Worm (Caenorhabditis elegans) whole organism, young adult: Measurements from ENCODE around the gene best-23.

Experiments used
- ceh-58 ChIP-seq: fragments of 200-800 bp; sonication (Bioruptor generic); IDR thresholded peaks from 2 replicates; pipeline ENCODE4 v1.3.6; 2022; ENCODE audit warnings: missing genetic modification characterization, missing compliant biosample characterization
- unc-62 ChIP-seq: fragments of 150-350 bp; optimal IDR thresholded peaks from 2 replicates; lab custom pipeline; 2014; ENCODE audit warnings: missing biosample characterization, missing genetic modification reagents, missing genetic modification characterization
- zim-3 ChIP-seq: sonication (generic microtip); optimal IDR thresholded peaks from 2 replicates; lab custom pipeline; 2017; ENCODE audit warnings: mild to moderate bottlenecking, missing genetic modification characterization, moderate library complexity, missing compliant biosample characterization

best-23 gene

ce11 chrII:7854942-7855341, 52.4 kb downstream of the best-23 start, which contains the start of gene mdt-10 (continued):
- TF ChIP-seq ceh-58 (GFP tag; lab: Robert Waterston, UW) (no peak), unc-62 (GFP tag; lab: Kevin White, UChicago) (no peak), zim-3 (tag; lab: Kevin White, UChicago) (no peak)
- TF ChIP-seq, all 124 proteins: peak for 0
